Worm (Caenorhabditis elegans): ENCODE data around the gene R02F11.12.

The R02F11.12 gene

DNA sequence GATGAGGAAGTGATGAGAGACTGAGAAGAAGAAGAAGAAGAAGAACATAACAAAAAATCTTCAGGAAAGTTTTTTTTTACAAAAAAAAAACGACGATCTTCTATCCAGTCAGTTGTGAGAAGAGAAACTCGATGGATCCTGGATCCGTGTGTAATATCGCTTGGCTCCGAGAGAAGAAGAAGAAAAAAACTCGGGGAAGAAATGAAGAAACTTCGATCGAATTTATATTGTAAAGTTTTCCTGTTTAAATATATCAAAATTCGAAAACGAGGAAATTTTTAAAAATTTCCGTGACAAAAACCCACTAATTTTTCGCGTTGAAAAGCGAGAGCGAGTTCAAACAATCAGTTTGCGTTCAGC is 32.8 kb downstream of the R02F11.12 start, which contains the start of gene adss-1:
adss-1 (minus strand) TSS at position 101 of the 360 bp plus-strand sequence.
- no peak for TF ChIP-seq daf-12 (tag; optimal IDR thresholded peaks at IDR 0.05)
- TF ChIP-seq unc-130 (GFP tag; optimal IDR thresholded peaks at IDR 0.05): no peak
- TF ChIP-seq tra-1 (GFP tag; IDR thresholded peaks at IDR 0.05): no peak
- TF ChIP-seq nhr-28 (tag; optimal IDR thresholded peaks at IDR 0.05): no peak
- no peak for TF ChIP-seq hmg-1.1 (GFP tag; IDR thresholded peaks at IDR 0.05)
- TF ChIP-seq zip-2 (tag; optimal IDR thresholded peaks at IDR 0.05): no peak
- TF ChIP-seq Y75B8A.6 (GFP tag; IDR thresholded peaks at IDR 0.05): no peak
- TF ChIP-seq zag-1 (tag; optimal IDR thresholded peaks at IDR 0.05): no peak

DNA sequence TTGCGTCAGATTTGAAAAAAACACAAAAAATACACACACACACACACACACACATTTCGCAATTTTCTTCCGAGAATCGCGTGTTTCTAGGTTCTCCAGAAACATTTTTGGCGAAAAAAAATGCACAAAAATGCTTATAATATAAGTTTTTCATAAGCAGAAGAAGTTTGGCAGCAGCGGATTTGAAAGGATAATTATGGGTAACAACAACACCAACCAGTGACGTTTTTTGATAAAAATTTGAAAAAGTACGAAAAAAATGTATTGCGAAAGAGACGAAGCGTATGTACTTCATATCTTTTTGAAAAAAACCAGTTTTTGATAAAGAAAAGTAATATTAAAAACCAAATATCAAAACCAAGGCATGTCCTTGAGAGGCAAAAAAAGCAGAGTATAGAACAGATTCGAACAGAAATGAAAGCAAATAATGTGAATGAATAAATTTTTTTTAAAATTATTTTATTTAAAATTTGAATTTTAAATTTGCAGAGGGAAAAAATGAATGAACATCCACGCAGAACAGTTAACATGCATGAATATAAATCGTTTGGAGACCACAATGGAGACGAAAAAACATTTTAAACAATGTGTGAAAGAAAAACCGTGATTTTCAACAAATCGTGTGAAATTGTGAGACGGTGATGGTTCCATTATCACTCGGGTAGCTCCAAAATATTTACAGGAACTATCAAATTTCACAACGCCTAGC is 33.4 kb downstream of the R02F11.12 start:
- peak; percentile 67; the same call in 1 of the 2 replicates for TF ChIP-seq mdt-29 (GFP tag; IDR thresholded peaks at IDR 0.05)
- no peak for TF ChIP-seq D1046.2 (GFP tag; IDR thresholded peaks at IDR 0.05)
- peak; percentile 80 for TF ChIP-seq mep-1 (tag; optimal IDR thresholded peaks at IDR 0.05)
- TF ChIP-seq hlh-11 (tag; optimal IDR thresholded peaks at IDR 0.05): peak; percentile 15
- TF ChIP-seq vab-7 (GFP tag; IDR thresholded peaks at IDR 0.05): no peak
- TF ChIP-seq F44E2.7 (GFP tag; IDR thresholded peaks at IDR 0.05): no peak
- TF ChIP-seq pqm-1 (tag; optimal IDR thresholded peaks at IDR 0.05): no peak
- TF ChIP-seq T20F7.1 (GFP tag; optimal IDR thresholded peaks at IDR 0.05): peak; percentile 77
- no peak for TF ChIP-seq cey-2 (tag; optimal IDR thresholded peaks at IDR 0.05; ENCODE audit: borderline replicate concordance, insufficient read depth)
- TF ChIP-seq ctbp-1 (GFP tag; IDR thresholded peaks at IDR 0.05): peak; percentile 47
- TF ChIP-seq F10B5.3 (tag; optimal IDR thresholded peaks at IDR 0.05): peak; percentile 35
- TF ChIP-seq nhr-237 (tag; optimal IDR thresholded peaks at IDR 0.05): no peak
- peak; percentile 4 for TF ChIP-seq nhr-28 (tag; optimal IDR thresholded peaks at IDR 0.05)
- no peak for TF ChIP-seq nhr-6 (tag; optimal IDR thresholded peaks at IDR 0.05)
- TF ChIP-seq snpc-1.2 (GFP tag; IDR thresholded peaks at IDR 0.05): peak; percentile 20; the same call in 1 of the 2 replicates
- no peak for TF ChIP-seq lin-39 (tag; optimal IDR thresholded peaks at IDR 0.05)
- TF ChIP-seq lin-13 (GFP tag; optimal IDR thresholded peaks at IDR 0.05): peak; percentile 34
- TF ChIP-seq madf-5 (GFP tag; IDR thresholded peaks at IDR 0.05): peak in 1 of 2 experiments; percentile 17; a peak in 1 of 4 replicates
- no peak for TF ChIP-seq mxl-2 (GFP tag; conservative IDR thresholded peaks at IDR 0.05)
- TF ChIP-seq dmd-9 (GFP tag; IDR thresholded peaks at IDR 0.05): no peak
- no peak for TF ChIP-seq nhr-25 (tag; optimal IDR thresholded peaks at IDR 0.05; ENCODE audit: borderline replicate concordance, insufficient read depth)
- TF ChIP-seq T26A8.4 (GFP tag; IDR thresholded peaks at IDR 0.05): peak; percentile 60; the same call in 1 of the 2 replicates
- peak; percentile 69 for TF ChIP-seq nhr-102 (tag; optimal IDR thresholded peaks at IDR 0.05)
- no peak for TF ChIP-seq ceh-62 (tag; optimal IDR thresholded peaks at IDR 0.05)
- TF ChIP-seq lim-7 (GFP tag; IDR thresholded peaks at IDR 0.05): peak; percentile 69; the same call in 1 of the 2 replicates
- TF ChIP-seq ceh-28 (tag; optimal IDR thresholded peaks at IDR 0.05): no peak
- 0 out of 2 replicates have a peak, but pooled peaks have one; percentile 6 for TF ChIP-seq zip-11 (GFP tag; IDR thresholded peaks at IDR 0.05)
- peak; percentile 24 for TF ChIP-seq spr-3 (GFP tag; optimal IDR thresholded peaks at IDR 0.05)
- 0 out of 2 replicates have a peak, but pooled peaks have one; percentile 24 for TF ChIP-seq Y48G9A.11 (GFP tag; IDR thresholded peaks at IDR 0.05)
- peak; percentile 36 for TF ChIP-seq nhr-111 (GFP tag; optimal IDR thresholded peaks at IDR 0.05)
- TF ChIP-seq skn-1 (tag; optimal IDR thresholded peaks at IDR 0.05): no peak
- no peak for TF ChIP-seq ceh-20 (GFP tag; IDR thresholded peaks at IDR 0.05)
- peak; percentile 54 for TF ChIP-seq ama-1 (optimal IDR thresholded peaks at IDR 0.05)
- no peak for TF ChIP-seq jun-1 (tag; optimal IDR thresholded peaks at IDR 0.05)
- peak; percentile 55 for TF ChIP-seq lin-38 (GFP tag; IDR thresholded peaks at IDR 0.05)
- no peak for TF ChIP-seq ceh-32 (tag; optimal IDR thresholded peaks at IDR 0.05; ENCODE audit: poor library complexity)
- TF ChIP-seq dpl-1 (GFP tag; optimal IDR thresholded peaks at IDR 0.05): peak; percentile 3
- no peak for TF ChIP-seq hmg-1.1 (GFP tag; IDR thresholded peaks at IDR 0.05)
- TF ChIP-seq lir-3 (tag; optimal IDR thresholded peaks at IDR 0.05): peak; percentile 10
- peak; percentile 4 for TF ChIP-seq aha-1 (tag)
- TF ChIP-seq ceh-44 (GFP tag; IDR thresholded peaks at IDR 0.05): no peak
- TF ChIP-seq ces-1 (GFP tag; optimal IDR thresholded peaks at IDR 0.05): no peak

All from whole organism, L4 larva.